Fruit fly (Drosophila melanogaster) Kc167 (cell line): ENCODE data around the gene CG12708.

Experiments used
- Myc ChIP-seq: fragments of >200 bp; optimal IDR thresholded peaks from 2 replicates; lab custom pipeline; 2017; ENCODE audit warnings: missing external identifiers
- insv ChIP-seq: fragments of >200 bp; optimal IDR thresholded peaks from 3 replicates; lab custom pipeline; 2018; ENCODE audit warnings: missing external identifiers
- ttk ChIP-seq: sonication (Bioruptor generic); optimal IDR thresholded peaks from 2 replicates; lab custom pipeline; 2017; ENCODE audit warnings: missing external identifiers

DNA sequence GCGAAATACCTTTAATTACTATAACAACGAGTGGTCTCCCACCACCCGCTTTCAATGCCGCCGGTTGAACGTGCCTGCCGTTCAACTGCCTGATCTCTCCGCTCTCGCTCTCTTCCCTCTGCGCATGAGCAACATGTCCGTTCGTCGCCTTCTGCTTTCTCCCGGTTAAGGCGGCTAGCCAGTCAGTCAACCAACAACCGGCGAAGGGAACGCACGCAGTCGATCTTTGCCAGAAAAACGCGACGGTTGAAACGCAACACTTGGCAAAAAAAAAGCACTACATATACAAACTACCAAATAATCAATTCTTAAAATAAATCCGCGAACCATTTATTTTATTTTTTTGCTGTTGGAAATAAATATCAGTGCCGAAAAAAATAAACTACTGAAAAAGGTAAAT, at the start of gene CG12708:
- TF ChIP-seq Myc (lab: Kevin White, UChicago) (no peak), insv (lab: Kevin White, UChicago) (no peak), ttk (lab: Kevin White, UChicago) (no peak)
